Worm (Caenorhabditis elegans) whole organism, L2 larva: ENCODE measurements around the gene Y57G11C.38.

Experiments
- egl-27 ChIP-seq: sonication (generic microtip); optimal IDR thresholded peaks from 3 replicates; lab custom pipeline; 2017; ENCODE audit warnings: missing biosample characterization, missing genetic modification reagents, missing genetic modification characterization
- fos-1 ChIP-seq: fragments of 150-350 bp; optimal IDR thresholded peaks from 2 replicates; lab custom pipeline; 2014; ENCODE audit warnings: missing biosample characterization, missing genetic modification characterization
- lin-11 ChIP-seq: fragments of 150-350 bp; sonication (generic microtip); optimal IDR thresholded peaks from 2 replicates; lab custom pipeline; 2014; ENCODE audit warnings: missing biosample characterization, missing genetic modification characterization, inconsistent platforms, mixed read lengths
- nhr-11 ChIP-seq: fragments of 150-350 bp; optimal IDR thresholded peaks from 2 replicates; lab custom pipeline; 2014; ENCODE audit warnings: missing biosample characterization, missing genetic modification characterization
- nhr-237 ChIP-seq: fragments of 150-350 bp; optimal IDR thresholded peaks from 2 replicates; lab custom pipeline; 2014; ENCODE audit warnings: missing biosample characterization, missing genetic modification characterization
- nhr-77 ChIP-seq: fragments of 150-350 bp; optimal IDR thresholded peaks from 2 replicates; lab custom pipeline; 2014; ENCODE audit warnings: missing biosample characterization, missing genetic modification characterization
- skn-1 ChIP-seq: sonication (generic microtip); optimal IDR thresholded peaks from 2 replicates; lab custom pipeline; 2017; ENCODE audit warnings: missing biosample characterization, missing genetic modification characterization
- unc-62 ChIP-seq: fragments of 150-350 bp; optimal IDR thresholded peaks from 2 replicates; lab custom pipeline; 2014; ENCODE audit warnings: missing biosample characterization, missing genetic modification reagents, missing genetic modification characterization
- ztf-1 ChIP-seq: fragments of 200-800 bp; sonication (Bioruptor generic); conservative IDR thresholded peaks from 2 replicates; pipeline ENCODE4 v1.3.6; 2022; ENCODE audit warnings: missing genetic modification characterization, missing compliant biosample characterization

DNA sequence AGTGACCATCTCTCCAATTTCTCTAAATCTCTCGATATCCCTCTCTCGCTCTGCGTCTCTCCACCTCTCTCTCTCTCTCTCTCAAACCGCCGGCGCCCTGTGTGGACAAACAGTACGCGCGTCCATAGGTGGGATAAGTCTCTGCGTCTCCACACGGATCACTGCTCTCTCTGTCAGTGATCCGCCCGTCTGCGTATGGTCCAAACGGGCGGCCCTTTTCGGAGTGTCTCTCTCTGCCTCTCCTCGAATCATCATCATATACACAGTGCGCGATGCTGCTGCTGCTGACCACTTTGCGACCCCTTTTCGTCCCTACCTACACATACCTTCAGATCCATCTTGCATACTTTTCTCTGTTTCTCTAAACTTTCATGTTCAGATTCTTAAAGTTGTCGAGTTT is 10.1 kb downstream of the Y57G11C.38 start:
- TF ChIP-seq nhr-237 (tag; lab: Kevin White, UChicago), result no peak
- TF ChIP-seq nhr-77 (tag; lab: Kevin White, UChicago), result no peak
- no peak for TF ChIP-seq unc-62 (GFP tag; lab: Kevin White, UChicago)
- TF ChIP-seq nhr-11 (tag; lab: Kevin White, UChicago), result no peak
- TF ChIP-seq ztf-1 (GFP tag; lab: Robert Waterston, UW), result no peak
- TF ChIP-seq lin-11 (tag; lab: Kevin White, UChicago), result no peak
- peak; percentile 64 for TF ChIP-seq egl-27 (tag; lab: Kevin White, UChicago)
- TF ChIP-seq fos-1, result peak; percentile 64
- no peak for TF ChIP-seq skn-1 (tag; lab: Kevin White, UChicago)
